Fruit fly (Drosophila melanogaster): ENCODE measurements around the gene Acp24A4.

dm6 chr2L:3700374-3700773 lies 6.7 kb upstream of the Acp24A4 start, which contains the start of gene Sfp24C1:
- no peak for TF ChIP-seq amos (GFP tag; IDR thresholded peaks at IDR 0.05; ENCODE audit: partially characterized antibody)
- TF ChIP-seq Hand (GFP tag; optimal IDR thresholded peaks at IDR 0.05): no peak
- no peak for TF ChIP-seq insv (GFP tag; optimal IDR thresholded peaks at IDR 0.05)
- TF ChIP-seq run (tag; optimal IDR thresholded peaks at IDR 0.05): no peak
- no peak for TF ChIP-seq fd96Cb (tag; optimal IDR thresholded peaks at IDR 0.05)
- no peak for TF ChIP-seq vnd (GFP tag; IDR thresholded peaks at IDR 0.05; ENCODE audit: partially characterized antibody)
- no peak for TF ChIP-seq nom (GFP tag; optimal IDR thresholded peaks at IDR 0.05)
- TF ChIP-seq ftz-f1 (GFP tag; optimal IDR thresholded peaks at IDR 0.05): no peak
- TF ChIP-seq pum (GFP tag; optimal IDR thresholded peaks at IDR 0.05): no peak
- TF ChIP-seq tx (GFP tag; optimal IDR thresholded peaks at IDR 0.05): no peak
- no peak for TF ChIP-seq zen2 (GFP tag; IDR thresholded peaks at IDR 0.05; ENCODE audit: partially characterized antibody)
- TF ChIP-seq CG10979 (tag; optimal IDR thresholded peaks at IDR 0.05): no peak
- TF ChIP-seq sima (GFP tag; optimal IDR thresholded peaks at IDR 0.05): no peak
- no peak for TF ChIP-seq CTCF (GFP tag; optimal IDR thresholded peaks at IDR 0.05)

All from whole organism, embryonic.